Fruit fly (Drosophila melanogaster) whole organism, embryonic: Measurements from ENCODE around the gene BORCS6.

ENCODE experiments used
- Abd-B ChIP-seq: fragments of 200-800 bp; sonication (Bioruptor generic); optimal IDR thresholded peaks from 2 replicates; lab custom pipeline; 2018; ENCODE audit warnings: missing biosample characterization, mild to moderate bottlenecking, missing genetic modification characterization, moderate library complexity
- Asciz ChIP-seq: fragments of 200-800 bp; sonication (Bioruptor generic); optimal IDR thresholded peaks from 2 replicates; lab custom pipeline; 2017; ENCODE audit warnings: missing biosample characterization, mild to moderate bottlenecking, missing genetic modification characterization, missing genetic modification reagents
- Awh ChIP-seq: fragments of 200-800 bp; sonication (Bioruptor generic); IDR thresholded peaks from 2 replicates; pipeline ENCODE4, ENCODE4 v1.3.6; 2022; ENCODE audit warnings: missing biosample characterization, missing genetic modification characterization
- Blimp-1 ChIP-seq: fragments of 200-800 bp; sonication (Bioruptor generic); optimal IDR thresholded peaks from 3 replicates; lab custom pipeline; 2018; ENCODE audit warnings: missing biosample characterization, missing genetic modification characterization, mild to moderate bottlenecking, moderate library complexity, missing genetic modification reagents
- CG10267 ChIP-seq: fragments of 200-800 bp; sonication (Bioruptor generic); optimal IDR thresholded peaks from 2 replicates; lab custom pipeline; 2018; ENCODE audit warnings: missing biosample characterization, mild to moderate bottlenecking, missing genetic modification characterization, moderate library complexity
- CG10321 ChIP-seq: fragments of 200-800 bp; sonication (Bioruptor generic); IDR thresholded peaks from 2 replicates; pipeline ENCODE4 v1.3.6; 2022; ENCODE audit warnings: missing biosample characterization, missing genetic modification characterization
- CG11695 ChIP-seq: fragments of 200-800 bp; sonication (Bioruptor generic); IDR thresholded peaks from 3 replicates; pipeline ENCODE4 v1.3.6; 2022; ENCODE audit warnings: missing biosample characterization, missing genetic modification characterization
- CG13123 ChIP-seq: fragments of 200-800 bp; sonication (Bioruptor generic); optimal IDR thresholded peaks from 2 replicates; lab custom pipeline; 2016; ENCODE audit warnings: missing biosample characterization, missing genetic modification characterization
- CG14965 ChIP-seq: fragments of 200-800 bp; sonication (Bioruptor generic); optimal IDR thresholded peaks from 2 replicates; lab custom pipeline; 2016; ENCODE audit warnings: missing biosample characterization, missing genetic modification characterization, borderline replicate concordance
- CG17829 ChIP-seq: fragments of 200-800 bp; optimal IDR thresholded peaks from 2 replicates; lab custom pipeline; 2019; ENCODE audit warnings: missing biosample characterization, mild to moderate bottlenecking, missing genetic modification characterization, moderate library complexity
- CG2120 ChIP-seq: fragments of 200-800 bp; sonication (Bioruptor generic); optimal IDR thresholded peaks from 3 replicates; lab custom pipeline; 2016; ENCODE audit warnings: missing biosample characterization, missing genetic modification characterization
- CG2712 ChIP-seq: fragments of 200-800 bp; optimal IDR thresholded peaks from 3 replicates; lab custom pipeline; 2019; ENCODE audit warnings: missing biosample characterization, mild to moderate bottlenecking, missing genetic modification characterization, moderate library complexity
- CG32767 ChIP-seq: fragments of 200-800 bp; sonication (Bioruptor generic); IDR thresholded peaks from 2 replicates; pipeline ENCODE4 v1.3.6; 2022; ENCODE audit warnings: missing biosample characterization, missing genetic modification characterization
- CG3281 ChIP-seq: fragments of 200-800 bp; sonication (Bioruptor generic); optimal IDR thresholded peaks from 3 replicates; lab custom pipeline; 2017; ENCODE audit warnings: missing biosample characterization, mild to moderate bottlenecking, missing genetic modification characterization
- CG34376 ChIP-seq: fragments of 200-800 bp; sonication (Bioruptor generic); optimal IDR thresholded peaks from 2 replicates; lab custom pipeline; 2018; ENCODE audit warnings: missing biosample characterization, mild to moderate bottlenecking, missing genetic modification characterization
- CG4404 ChIP-seq: fragments of 200-800 bp; sonication (Bioruptor generic); IDR thresholded peaks from 2 replicates; pipeline ENCODE4 v1.3.6; 2022; ENCODE audit warnings: missing biosample characterization, missing genetic modification characterization
- CG6272 ChIP-seq: fragments of 200-800 bp; sonication (Bioruptor generic); IDR thresholded peaks from 2 replicates; pipeline ENCODE4 v1.3.6; 2022; ENCODE audit warnings: missing biosample characterization, missing genetic modification characterization
- CG8388 ChIP-seq: fragments of 200-800 bp; sonication (Bioruptor generic); optimal IDR thresholded peaks from 2 replicates; lab custom pipeline; 2019; ENCODE audit warnings: missing biosample characterization, mild to moderate bottlenecking, missing genetic modification characterization, moderate library complexity
- CG9215 ChIP-seq: fragments of 200-800 bp; sonication (Bioruptor generic); IDR thresholded peaks from 2 replicates; pipeline ENCODE4 v1.3.6; 2022; ENCODE audit warnings: missing biosample characterization, missing genetic modification characterization
- CG9437 ChIP-seq: fragments of 200-800 bp; sonication (Bioruptor generic); optimal IDR thresholded peaks from 2 replicates; lab custom pipeline; 2018; ENCODE audit warnings: missing biosample characterization, mild to moderate bottlenecking, missing genetic modification characterization
- CG9932 ChIP-seq: fragments of 200-800 bp; sonication (Bioruptor generic); IDR thresholded peaks from 2 replicates; pipeline ENCODE4 v1.3.6; 2022; ENCODE audit warnings: missing biosample characterization, missing genetic modification characterization
- Lpt ChIP-seq: fragments of >200 bp; optimal IDR thresholded peaks from 2 replicates; lab custom pipeline; 2018; ENCODE audit warnings: missing biosample characterization, missing genetic modification characterization
- Meics ChIP-seq: fragments of 200-800 bp; sonication (Bioruptor generic); optimal IDR thresholded peaks from 2 replicates; lab custom pipeline; 2017; ENCODE audit warnings: missing biosample characterization, mild to moderate bottlenecking, missing genetic modification characterization
- NFAT ChIP-seq: fragments of 200-800 bp; sonication (Bioruptor generic); IDR thresholded peaks from 2 replicates; pipeline ENCODE4 v1.3.6; 2022; ENCODE audit warnings: missing biosample characterization, missing genetic modification characterization
- Oaz ChIP-seq: fragments of 200-800 bp; sonication (Bioruptor generic); IDR thresholded peaks from 2 replicates; pipeline ENCODE4 v1.3.6; 2022; ENCODE audit warnings: missing biosample characterization, missing genetic modification characterization
- Opbp ChIP-seq: fragments of 200-800 bp; sonication (Bioruptor generic); IDR thresholded peaks from 3 replicates; pipeline ENCODE4 v1.3.6; 2022; ENCODE audit warnings: missing biosample characterization, missing genetic modification characterization; ENCODE audit not compliant: partially characterized antibody
- Optix ChIP-seq: fragments of 200-800 bp; sonication (Bioruptor generic); IDR thresholded peaks from 3 replicates; pipeline ENCODE4 v1.3.6; 2022; ENCODE audit warnings: missing biosample characterization, missing genetic modification characterization
- PHDP ChIP-seq: fragments of 200-800 bp; sonication (Bioruptor generic); optimal IDR thresholded peaks from 3 replicates; lab custom pipeline; 2018; ENCODE audit warnings: missing biosample characterization, mild to moderate bottlenecking, missing genetic modification characterization, moderate library complexity
- Pdp1 ChIP-seq, 2 experiments: fragments of 200-800 bp; sonication (Bioruptor generic); optimal IDR thresholded peaks; 3 replicates each; lab custom pipeline; 2016; ENCODE audit warnings: missing biosample characterization in 2 of 2, missing genetic modification characterization in 2 of 2, mild to moderate bottlenecking in 1 of 2, moderate library complexity in 1 of 2
- Rfx ChIP-seq: fragments of 200-800 bp; sonication (Bioruptor generic); IDR thresholded peaks from 2 replicates; pipeline ENCODE4 v1.3.6; 2022; ENCODE audit warnings: missing biosample characterization, missing genetic modification characterization
- Ssrp ChIP-seq: fragments of 200-800 bp; sonication (Bioruptor generic); optimal IDR thresholded peaks from 2 replicates; lab custom pipeline; 2018; ENCODE audit warnings: missing biosample characterization, mild to moderate bottlenecking, missing genetic modification characterization, moderate library complexity
- Vsx1 ChIP-seq: fragments of 200-800 bp; sonication (Bioruptor generic); optimal IDR thresholded peaks from 2 replicates; lab custom pipeline; 2017; ENCODE audit warnings: missing biosample characterization, mild to moderate bottlenecking, missing genetic modification characterization, missing genetic modification reagents
- ab ChIP-seq: fragments of 200-800 bp; sonication (Bioruptor generic); optimal IDR thresholded peaks from 2 replicates; lab custom pipeline; 2016; ENCODE audit warnings: missing biosample characterization, missing genetic modification characterization
- bsh ChIP-seq, 2 experiments: fragments of 200-800 bp; sonication (Bioruptor generic); optimal IDR thresholded peaks; 2 replicates each; lab custom pipeline; 2017 to 2018; ENCODE audit warnings: mild to moderate bottlenecking in 2 of 2, missing biosample characterization in 2 of 2, missing genetic modification characterization in 2 of 2, moderate library complexity in 1 of 2
- cg ChIP-seq: fragments of 200-800 bp; sonication (Bioruptor generic); optimal IDR thresholded peaks from 3 replicates; lab custom pipeline; 2019; ENCODE audit warnings: missing biosample characterization, mild to moderate bottlenecking, missing genetic modification characterization, moderate library complexity
- chinmo ChIP-seq: fragments of 200-800 bp; sonication (Bioruptor generic); IDR thresholded peaks from 4 replicates; pipeline ENCODE4 v1.3.6; 2022; ENCODE audit warnings: missing biosample characterization, missing genetic modification characterization; ENCODE audit not compliant: partially characterized antibody
- corto ChIP-seq: fragments of 200-800 bp; sonication (Bioruptor generic); optimal IDR thresholded peaks from 2 replicates; lab custom pipeline; 2016; ENCODE audit warnings: missing biosample characterization, mild to moderate bottlenecking, missing genetic modification characterization, moderate library complexity
- exex ChIP-seq: fragments of 200-800 bp; sonication (Bioruptor generic); optimal IDR thresholded peaks from 4 replicates; lab custom pipeline; 2018; ENCODE audit warnings: missing biosample characterization, mild to moderate bottlenecking, missing genetic modification characterization, moderate library complexity
- eyg ChIP-seq: fragments of 200-800 bp; sonication (Bioruptor generic); optimal IDR thresholded peaks from 3 replicates; lab custom pipeline; 2016; ENCODE audit warnings: missing biosample characterization, missing genetic modification characterization
- grau ChIP-seq: fragments of 200-800 bp; optimal IDR thresholded peaks from 3 replicates; lab custom pipeline; 2019; ENCODE audit warnings: missing biosample characterization, mild to moderate bottlenecking, missing genetic modification characterization, moderate library complexity
- insv ChIP-seq, 2 experiments: fragments of 200-800 bp; sonication (Bioruptor generic); optimal IDR thresholded peaks; 3 replicates each; lab custom pipeline; 2016 to 2018; ENCODE audit warnings: missing biosample characterization in 2 of 2, missing genetic modification characterization in 2 of 2
- luna ChIP-seq: fragments of 200-800 bp; sonication (Bioruptor generic); optimal IDR thresholded peaks from 2 replicates; lab custom pipeline; 2016; ENCODE audit warnings: missing biosample characterization, missing genetic modification characterization
- p53 ChIP-seq: fragments of 200-800 bp; sonication (Bioruptor generic); optimal IDR thresholded peaks from 2 replicates; lab custom pipeline; 2016; ENCODE audit warnings: missing biosample characterization, missing genetic modification characterization
- pros ChIP-seq: fragments of 200-800 bp; sonication (Bioruptor generic); optimal IDR thresholded peaks from 3 replicates; lab custom pipeline; 2019; ENCODE audit warnings: missing biosample characterization, mild to moderate bottlenecking, missing genetic modification characterization, moderate library complexity
- run ChIP-seq: fragments of 200-800 bp; sonication (Bioruptor generic); optimal IDR thresholded peaks from 3 replicates; lab custom pipeline; 2018; ENCODE audit warnings: missing biosample characterization, mild to moderate bottlenecking, missing genetic modification characterization
- stwl ChIP-seq: fragments of 200-800 bp; sonication (Bioruptor generic); optimal IDR thresholded peaks from 3 replicates; lab custom pipeline; 2018; ENCODE audit warnings: missing biosample characterization, mild to moderate bottlenecking, missing genetic modification characterization, moderate library complexity
- z ChIP-seq: fragments of 200-800 bp; sonication (Bioruptor generic); IDR thresholded peaks from 3 replicates; pipeline ENCODE4 v1.3.6; 2022; ENCODE audit warnings: missing biosample characterization, missing genetic modification characterization
- zen2 ChIP-seq: fragments of 200-800 bp; sonication (Bioruptor generic); IDR thresholded peaks from 3 replicates; pipeline ENCODE4 v1.3.6; 2022; ENCODE audit warnings: missing biosample characterization, missing genetic modification characterization; ENCODE audit not compliant: partially characterized antibody
- zfh1 ChIP-seq: fragments of 200-800 bp; sonication (Bioruptor generic); IDR thresholded peaks from 3 replicates; pipeline ENCODE4 v1.3.6; 2022; ENCODE audit warnings: missing biosample characterization, missing genetic modification characterization

BORCS6 gene

dm6 chr3L:539383-540088 is 1.1 kb upstream of the BORCS6 start (continued):
- TF ChIP-seq Blimp-1 (GFP tag; lab: Kevin White, UChicago) (no peak), CG2120 (no peak), Optix (no peak), Oaz (GFP tag; lab: Robert Waterston, UW) (no peak), CG11695 (GFP tag; lab: Robert Waterston, UW) (no peak), CG9215 (GFP tag; lab: Robert Waterston, UW) (no peak), exex (tag; lab: Kevin White, UChicago) (peak; percentile 6), CG4404 (no peak), Vsx1 (no peak), CG8388 (GFP tag; lab: Kevin White, UChicago) (no peak), zen2 (GFP tag; lab: Robert Waterston, UW) (no peak), CG34376 (no peak), cg (GFP tag; lab: Kevin White, UChicago) (peak; percentile 86), CG10267 (tag; lab: Kevin White, UChicago) (no peak), CG32767 (no peak), CG10321 (GFP tag; lab: Robert Waterston, UW) (peak; percentile 54), CG13123 (no peak), z (GFP tag; lab: Robert Waterston, UW) (no peak), stwl (tag; lab: Kevin White, UChicago) (no peak), eyg (no peak), corto (no peak), zfh1 (GFP tag; lab: Robert Waterston, UW) (no peak), Opbp (GFP tag; lab: Robert Waterston, UW) (peak; percentile 19; the same call in 1 of the 3 replicates), p53 (GFP tag; lab: Kevin White, UChicago) (no peak), Meics (GFP tag; lab: Kevin White, UChicago) (no peak), Abd-B (GFP tag; lab: Kevin White, UChicago) (no peak), insv (GFP tag; optimal IDR thresholded peaks at IDR 0.05; lab: Kevin White, UChicago) (peak; percentile 70 to 95), Pdp1 (GFP tag; optimal IDR thresholded peaks at IDR 0.05; lab: Kevin White, UChicago) (peak in 1 of 2 experiments; percentile 24), pros (peak; percentile 74), Ssrp (no peak), grau (no peak), Asciz (no peak), CG9932 (GFP tag; lab: Robert Waterston, UW) (no peak), CG14965 (GFP tag; lab: Kevin White, UChicago) (no peak), CG17829 (tag; lab: Kevin White, UChicago) (no peak), bsh (GFP tag; optimal IDR thresholded peaks at IDR 0.05; lab: Kevin White, UChicago) (peak in 1 of 2 experiments; percentile 68), Rfx (GFP tag; lab: Robert Waterston, UW) (no peak), ab (GFP tag; lab: Kevin White, UChicago) (no peak), chinmo (GFP tag; lab: Robert Waterston, UW) (0 out of 4 replicates have a peak, but pooled peaks have one; percentile 38), CG2712 (tag; lab: Kevin White, UChicago) (no peak), CG6272 (GFP tag; lab: Robert Waterston, UW) (no peak), PHDP (tag; lab: Kevin White, UChicago) (no peak), run (tag; lab: Kevin White, UChicago) (no peak), Awh (GFP tag; lab: Robert Waterston, UW) (no peak), Lpt (no peak), luna (no peak), NFAT (no peak), CG9437 (GFP tag; lab: Kevin White, UChicago) (no peak), CG3281 (GFP tag; lab: Kevin White, UChicago) (no peak)
